Fruit fly (Drosophila melanogaster) whole organism, wandering third instar larva: Measurements from ENCODE around the gene CG8086.
A peak's percentile ranks its signal among the peaks of the same experiment; 100 is the strongest.

Experiments
- Abd-B ChIP-seq: fragments of >200 bp; optimal IDR thresholded peaks from 2 replicates; lab custom pipeline; 2017; ENCODE audit warnings: missing biosample characterization, missing genetic modification characterization
- CG32264 ChIP-seq: fragments of 200-800 bp; sonication (Bioruptor generic); optimal IDR thresholded peaks from 2 replicates; lab custom pipeline; 2016; ENCODE audit warnings: missing biosample characterization, missing genetic modification characterization
- CG9705 ChIP-seq: fragments of 200-800 bp; sonication (Bioruptor generic); optimal IDR thresholded peaks from 2 replicates; lab custom pipeline; 2018; ENCODE audit warnings: missing biosample characterization, mild to moderate bottlenecking, missing genetic modification characterization
- CrebA ChIP-seq: fragments of 200-800 bp; sonication (Bioruptor generic); optimal IDR thresholded peaks from 2 replicates; lab custom pipeline; 2016; ENCODE audit warnings: missing biosample characterization, mild to moderate bottlenecking, missing genetic modification characterization, borderline replicate concordance
- Dfd ChIP-seq: fragments of >200 bp; optimal IDR thresholded peaks from 2 replicates; lab custom pipeline; 2017; ENCODE audit warnings: missing biosample characterization, missing genetic modification characterization
- HLH106 ChIP-seq: fragments of 200-800 bp; optimal IDR thresholded peaks from 3 replicates; lab custom pipeline; 2019; ENCODE audit warnings: missing biosample characterization, mild to moderate bottlenecking, missing genetic modification characterization, moderate library complexity
- Jra ChIP-seq: sonication (Bioruptor generic); optimal IDR thresholded peaks from 2 replicates; lab custom pipeline; 2016; ENCODE audit warnings: missing biosample characterization, missing genetic modification characterization
- Mio ChIP-seq: sonication (Bioruptor generic); optimal IDR thresholded peaks from 2 replicates; lab custom pipeline; 2016; ENCODE audit warnings: missing biosample characterization, missing genetic modification characterization
- Myc ChIP-seq: fragments of >200 bp; optimal IDR thresholded peaks from 2 replicates; lab custom pipeline; 2017
- N ChIP-seq: fragments of >200 bp; optimal IDR thresholded peaks from 2 replicates; lab custom pipeline; 2018; ENCODE audit warnings: missing biosample characterization, missing external identifiers, missing genetic modification characterization
- OdsH ChIP-seq: fragments of 200-800 bp; sonication (Bioruptor generic); optimal IDR thresholded peaks from 2 replicates; lab custom pipeline; 2016; ENCODE audit warnings: missing biosample characterization, mild to moderate bottlenecking, missing genetic modification characterization
- Rel ChIP-seq, 2 experiments: fragments of 200-800 bp; sonication (Bioruptor generic) in 1 of 2; optimal IDR thresholded peaks; 2 replicates in 1 of 2; 3 replicates in 1 of 2; lab custom pipeline; 2016 to 2019; ENCODE audit warnings: mild to moderate bottlenecking in 2 of 2, missing biosample characterization in 2 of 2, missing genetic modification characterization in 2 of 2, moderate library complexity in 1 of 2
- Sp1 ChIP-seq: fragments of 200-800 bp; sonication (Bioruptor generic); optimal IDR thresholded peaks from 3 replicates; lab custom pipeline; 2019; ENCODE audit warnings: missing biosample characterization, mild to moderate bottlenecking, missing genetic modification characterization, moderate library complexity
- Vsx2 ChIP-seq: fragments of 200-300, 225-300 bp; sonication (Bioruptor generic); optimal IDR thresholded peaks from 2 replicates; lab custom pipeline; 2018; ENCODE audit warnings: missing biosample characterization, missing genetic modification characterization; ENCODE audit not compliant: partially characterized antibody
- br ChIP-seq: fragments of 200-800 bp; sonication (Bioruptor generic); optimal IDR thresholded peaks from 2 replicates; lab custom pipeline; 2016; ENCODE audit warnings: missing biosample characterization, missing genetic modification characterization
- brk ChIP-seq: fragments of 200-800 bp; sonication (Bioruptor generic); optimal IDR thresholded peaks from 2 replicates; lab custom pipeline; 2016; ENCODE audit warnings: missing biosample characterization, mild to moderate bottlenecking, missing genetic modification characterization
- dmrt93B ChIP-seq: fragments of 200-800 bp; sonication (Bioruptor generic); optimal IDR thresholded peaks from 2 replicates; lab custom pipeline; 2018; ENCODE audit warnings: missing biosample characterization, mild to moderate bottlenecking, missing genetic modification characterization
- dsf ChIP-seq: sonication (Bioruptor generic); optimal IDR thresholded peaks from 2 replicates; lab custom pipeline; 2016; ENCODE audit warnings: missing biosample characterization, missing genetic modification characterization, borderline replicate concordance
- ey ChIP-seq: fragments of 200-800 bp; sonication (Bioruptor generic); optimal IDR thresholded peaks from 2 replicates; lab custom pipeline; 2016; ENCODE audit warnings: missing biosample characterization, missing genetic modification characterization
- foxo ChIP-seq, 2 experiments: fragments of 200-800 bp; sonication (Bioruptor generic); optimal IDR thresholded peaks; 2 replicates in 1 of 2; 3 replicates in 1 of 2; lab custom pipeline; 2016 to 2017; ENCODE audit warnings: missing biosample characterization in 2 of 2, missing genetic modification characterization in 2 of 2
- fru ChIP-seq: fragments of 200-800 bp; sonication (Bioruptor generic); optimal IDR thresholded peaks from 3 replicates; lab custom pipeline; 2016; ENCODE audit warnings: missing biosample characterization, mild to moderate bottlenecking, missing genetic modification characterization
- h ChIP-seq: fragments of 200-800 bp; sonication (Bioruptor generic); optimal IDR thresholded peaks from 3 replicates; lab custom pipeline; 2016; ENCODE audit warnings: missing biosample characterization, mild to moderate bottlenecking, missing genetic modification characterization
- jim ChIP-seq: fragments of 175-275, 200-325 bp; sonication (Bioruptor generic); optimal IDR thresholded peaks from 2 replicates; lab custom pipeline; 2016; ENCODE audit warnings: missing biosample characterization, mild to moderate bottlenecking, missing genetic modification characterization
- lola ChIP-seq: fragments of >200 bp; optimal IDR thresholded peaks from 2 replicates; lab custom pipeline; 2017; ENCODE audit warnings: missing biosample characterization, missing genetic modification characterization
- pan ChIP-seq: fragments of >200 bp; optimal IDR thresholded peaks from 2 replicates; lab custom pipeline; 2017
- psq ChIP-seq: fragments of 200-800 bp; sonication (Bioruptor generic); optimal IDR thresholded peaks from 3 replicates; lab custom pipeline; 2017; ENCODE audit warnings: missing biosample characterization, mild to moderate bottlenecking, missing genetic modification characterization, moderate library complexity
- rgr ChIP-seq: fragments of 200-800 bp; sonication (Bioruptor generic); optimal IDR thresholded peaks from 3 replicates; lab custom pipeline; 2016; ENCODE audit warnings: missing biosample characterization, mild to moderate bottlenecking, missing genetic modification characterization
- sage ChIP-seq: fragments of 200-800 bp; sonication (Bioruptor generic); optimal IDR thresholded peaks from 2 replicates; lab custom pipeline; 2016; ENCODE audit warnings: missing biosample characterization, mild to moderate bottlenecking, missing genetic modification characterization
- tai ChIP-seq: sonication (Bioruptor generic); optimal IDR thresholded peaks from 2 replicates; lab custom pipeline; 2016; ENCODE audit warnings: missing biosample characterization, missing genetic modification characterization
- usp ChIP-seq: fragments of >200 bp; optimal IDR thresholded peaks from 2 replicates; lab custom pipeline; 2017; ENCODE audit warnings: missing biosample characterization, missing genetic modification characterization
- woc ChIP-seq: sonication (Bioruptor generic); optimal IDR thresholded peaks from 2 replicates; lab custom pipeline; 2016; ENCODE audit warnings: missing biosample characterization, mild to moderate bottlenecking, missing genetic modification characterization

The CG8086 gene

DNA sequence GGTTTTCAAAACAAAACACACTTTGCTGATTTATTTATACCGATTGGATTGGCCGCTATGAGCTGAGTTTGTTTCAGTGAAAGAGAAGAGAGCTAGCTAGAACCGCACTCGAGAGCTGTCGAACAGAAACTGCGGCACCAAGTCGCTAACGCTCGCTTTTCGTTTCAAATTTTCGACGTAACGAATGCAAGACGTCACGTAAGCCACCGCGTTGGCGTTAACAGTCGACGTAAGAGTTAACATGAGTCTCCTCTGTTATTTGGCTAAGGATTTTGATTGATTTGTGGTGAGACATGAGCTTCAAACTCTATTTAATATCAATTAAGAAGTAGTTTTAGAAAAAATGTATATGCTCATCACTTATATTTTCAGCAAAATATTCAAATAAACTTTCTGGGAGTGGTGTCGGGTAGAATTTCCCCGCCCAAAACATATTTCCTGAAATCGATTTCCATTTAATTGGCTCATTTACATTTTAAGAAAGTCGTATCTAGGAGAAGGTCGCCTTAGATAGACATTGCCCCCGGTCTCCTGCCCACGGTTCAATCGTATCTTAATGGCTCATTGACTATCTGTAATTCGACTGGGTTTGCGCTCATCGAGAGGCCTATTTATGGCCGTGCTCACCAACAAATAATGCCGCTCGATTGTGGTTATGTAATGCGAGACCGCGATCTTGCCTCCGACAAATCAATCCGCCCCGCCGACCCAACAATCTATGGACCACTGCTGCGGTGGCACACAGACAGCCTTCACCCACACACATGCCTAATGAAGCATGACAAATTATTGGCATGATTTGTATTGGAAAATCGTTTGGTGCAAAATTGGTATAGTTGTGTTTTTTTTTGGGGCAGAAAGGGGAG lies at the start of gene CG8086:
TSS of gene CG8086 (minus strand) at position 102 of the 866 bp plus-strand sequence.
- TF ChIP-seq woc (no peak), pan (lab: Kevin White, UChicago) (no peak), foxo (GFP tag; optimal IDR thresholded peaks at IDR 0.05; lab: Kevin White, UChicago) (no peak), Dfd (no peak), rgr (no peak)

DNA sequence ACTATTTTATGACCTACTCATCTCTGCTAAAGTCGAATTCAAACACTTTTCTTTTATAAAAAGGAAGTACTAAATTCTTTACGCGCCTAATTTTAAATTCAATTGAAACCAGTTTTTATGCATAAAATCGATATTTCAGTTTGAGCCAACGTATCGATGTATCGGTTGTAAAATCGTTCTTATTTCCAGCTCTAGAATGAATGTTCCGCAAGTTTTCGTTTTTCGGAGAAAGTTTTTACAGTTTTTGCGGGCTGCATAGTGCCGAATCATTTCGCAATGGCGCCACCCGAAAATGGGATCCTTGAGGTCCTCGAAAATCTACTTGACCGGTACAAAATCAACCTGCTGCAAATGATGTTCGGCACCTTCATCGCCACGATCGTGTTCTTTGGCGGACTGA lies 48.1 kb upstream of the CG8086 start, which contains the start of gene CG7840:
TSS of gene CG7840 (plus strand) at position 178 of the 400 bp plus-strand sequence.
- TF ChIP-seq N (GFP tag; lab: Kevin White, UChicago) (no peak), Myc (lab: Kevin White, UChicago) (no peak), dsf (GFP tag; lab: Kevin White, UChicago) (no peak), Jra (GFP tag; lab: Kevin White, UChicago) (no peak), fru (no peak), psq (GFP tag; lab: Kevin White, UChicago) (no peak), dmrt93B (no peak), HLH106 (tag; lab: Kevin White, UChicago) (no peak), Sp1 (GFP tag; lab: Kevin White, UChicago) (no peak), ey (no peak), tai (GFP tag; lab: Kevin White, UChicago) (no peak), h (GFP tag; lab: Kevin White, UChicago) (no peak), OdsH (no peak), Vsx2 (no peak)

DNA sequence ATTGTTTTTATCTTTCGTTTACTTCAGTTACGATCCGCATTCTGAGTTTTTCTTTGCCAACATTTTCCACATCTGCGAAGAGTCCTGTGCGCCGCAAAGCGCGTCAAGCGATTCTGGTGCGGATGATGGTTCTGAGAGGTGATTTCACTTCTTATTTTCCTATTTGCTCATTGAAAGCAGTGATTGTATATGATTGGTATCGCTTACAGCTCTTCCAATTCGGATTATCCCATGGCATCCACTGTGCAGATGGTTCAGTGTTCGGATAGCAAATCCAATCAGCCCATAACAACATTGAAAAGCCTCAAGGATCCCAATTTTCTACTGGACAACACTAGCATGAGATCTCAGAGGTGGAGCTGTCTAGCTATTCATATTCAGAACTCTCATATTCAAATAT lies 47.3 kb upstream of the CG8086 start:
- no peak for TF ChIP-seq lola

DNA sequence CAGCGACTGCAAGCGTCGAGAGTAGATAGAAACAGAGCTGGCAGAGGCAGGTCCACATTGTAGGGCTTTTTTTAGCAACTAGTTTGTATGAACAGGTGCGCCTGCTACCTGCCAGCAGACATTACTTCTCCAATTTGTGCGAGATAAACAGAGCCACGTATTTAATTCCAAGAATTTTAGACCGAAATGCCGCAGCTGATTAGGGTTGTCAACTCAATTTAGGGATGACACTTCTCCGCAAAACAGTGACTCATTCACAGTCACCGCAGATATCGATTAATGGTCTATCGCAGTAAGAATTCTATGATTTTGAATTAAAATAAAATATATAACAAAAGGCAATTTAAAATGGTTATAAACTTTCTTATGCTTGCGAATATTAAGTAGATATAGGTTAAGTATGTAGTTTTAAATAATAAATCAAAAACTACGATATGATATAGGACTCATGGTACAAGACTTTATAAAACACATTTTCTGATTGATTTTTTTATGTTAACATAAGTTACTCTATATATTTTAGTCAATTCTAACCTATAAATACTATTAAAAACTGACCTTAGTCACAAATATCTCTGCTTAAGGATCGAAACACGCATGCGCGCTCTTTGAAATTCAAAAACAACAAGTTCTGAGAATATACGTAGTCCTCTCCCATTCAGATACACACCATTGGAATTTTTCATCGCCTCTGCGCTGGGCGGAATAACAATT lies 45.6 kb upstream of the CG8086 start, which contains the start of the genes wol and Scgalpha:
TSS of gene wol (minus strand) at position 220 of the 714 bp plus-strand sequence.
TSS of gene Scgalpha (plus strand) at position 664 of the 714 bp plus-strand sequence.
- no peak for TF ChIP-seq foxo (GFP tag; optimal IDR thresholded peaks at IDR 0.05; lab: Kevin White, UChicago)
- TF ChIP-seq CrebA = no peak

DNA sequence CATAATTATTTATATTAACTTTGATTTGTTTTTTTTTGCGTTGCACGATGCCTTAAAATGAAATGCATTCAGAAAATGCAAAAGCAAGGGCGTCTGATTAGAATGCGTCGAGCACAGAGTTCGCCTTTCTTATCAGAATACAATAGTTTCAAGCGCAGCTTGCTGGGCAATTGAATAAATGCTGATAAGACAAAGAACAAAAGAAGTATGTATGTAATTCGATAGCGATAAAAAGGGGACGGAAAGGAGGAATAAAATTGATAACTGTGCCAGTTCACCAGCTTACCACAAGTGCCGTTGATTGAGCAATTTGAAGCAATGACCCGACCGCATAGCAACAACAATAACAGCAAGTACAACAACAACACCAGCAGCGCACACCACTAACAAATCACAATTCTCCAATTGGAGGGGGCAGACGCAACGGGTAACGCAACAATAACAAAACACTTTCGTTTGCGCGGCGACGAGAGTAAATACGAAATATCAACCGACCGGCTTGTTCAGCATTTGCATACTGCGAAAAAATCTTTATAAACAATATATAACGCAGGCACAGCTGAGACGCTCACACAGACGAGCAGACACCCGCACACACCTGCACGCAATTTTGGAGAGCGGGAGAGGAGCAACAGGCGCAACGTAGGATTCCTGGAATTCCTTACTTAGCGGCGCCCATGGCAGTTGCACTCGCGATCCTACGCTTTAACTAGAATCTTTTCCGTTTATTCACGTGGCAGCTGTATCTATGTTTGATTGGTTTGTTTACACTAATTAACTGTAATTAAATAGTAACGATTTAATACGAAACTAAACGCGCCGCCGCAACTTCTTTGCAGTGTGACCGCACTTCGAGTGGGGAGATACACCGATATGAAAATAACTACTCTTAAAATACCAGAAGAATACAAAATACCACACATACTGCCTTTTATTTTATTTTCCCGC lies 43.2 kb upstream of the CG8086 start, which contains the start of gene Btk:
TSS of gene Btk (minus strand) at position 860 of the 948 bp plus-strand sequence.
- TF ChIP-seq CG32264 (GFP tag; lab: Kevin White, UChicago) (no peak), Sp1 (GFP tag; lab: Kevin White, UChicago) (peak; percentile 12), psq (GFP tag; lab: Kevin White, UChicago) (peak; percentile 39), Vsx2 (no peak), Rel (GFP tag; optimal IDR thresholded peaks at IDR 0.05; lab: Kevin White, UChicago) (no peak), Rel (tag; optimal IDR thresholded peaks at IDR 0.05; lab: Kevin White, UChicago) (peak; percentile 31), usp (GFP tag; lab: Kevin White, UChicago) (no peak)

DNA sequence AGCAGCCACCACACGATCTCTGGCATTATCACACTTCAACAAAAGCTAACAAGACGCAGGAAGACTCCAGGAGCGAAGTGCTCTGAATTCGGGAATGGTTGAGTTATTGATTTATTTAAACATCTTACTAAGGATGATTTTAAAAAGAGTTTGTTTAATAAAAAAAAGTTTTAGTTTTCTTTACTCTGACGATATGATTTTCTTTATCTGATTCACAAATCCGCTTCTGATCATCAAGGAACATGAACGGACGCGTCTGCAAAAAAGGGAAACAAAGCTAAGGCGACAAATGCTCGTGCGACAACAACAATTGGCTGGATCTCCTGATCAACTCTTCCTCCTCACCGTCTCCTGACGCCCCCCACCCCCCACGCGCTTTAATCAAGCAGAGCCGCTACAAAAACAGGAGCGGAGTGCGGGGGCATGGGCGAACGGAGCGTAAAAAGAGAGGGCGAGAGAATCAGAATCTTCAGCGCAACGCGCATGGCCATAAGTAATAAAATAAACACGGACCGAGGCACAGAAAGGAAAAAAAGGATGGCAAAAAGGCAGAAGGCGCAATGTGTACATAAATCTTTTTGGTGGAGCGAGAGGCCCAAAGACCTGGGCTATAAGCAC lies 42.0 kb upstream of the CG8086 start:
- TF ChIP-seq N (GFP tag; lab: Kevin White, UChicago) = no peak
- no peak for TF ChIP-seq Abd-B
- TF ChIP-seq br (GFP tag; lab: Kevin White, UChicago) = peak; percentile 95
- TF ChIP-seq CG32264 (GFP tag; lab: Kevin White, UChicago) = peak; percentile 80
- no peak for TF ChIP-seq dmrt93B
- peak; percentile 93 for TF ChIP-seq woc
- no peak for TF ChIP-seq Vsx2
- TF ChIP-seq foxo (GFP tag; optimal IDR thresholded peaks at IDR 0.05; lab: Kevin White, UChicago) = peak; percentile 69 to 94
- no peak for TF ChIP-seq CrebA
- TF ChIP-seq HLH106 (tag; lab: Kevin White, UChicago) = peak; percentile 95
- TF ChIP-seq CG9705 (GFP tag; lab: Kevin White, UChicago) = peak; percentile 85
- TF ChIP-seq Rel (GFP tag; optimal IDR thresholded peaks at IDR 0.05; lab: Kevin White, UChicago) = peak; percentile 67
- peak; percentile 72 for TF ChIP-seq Rel (tag; optimal IDR thresholded peaks at IDR 0.05; lab: Kevin White, UChicago)
- TF ChIP-seq tai (GFP tag; lab: Kevin White, UChicago) = no peak
- peak; percentile 93 for TF ChIP-seq ey
- peak; percentile 75 for TF ChIP-seq rgr
- TF ChIP-seq usp (GFP tag; lab: Kevin White, UChicago) = no peak
- TF ChIP-seq OdsH = peak; percentile 91
- no peak for TF ChIP-seq Dfd
- no peak for TF ChIP-seq pan (lab: Kevin White, UChicago)
- peak; percentile 82 for TF ChIP-seq Jra (GFP tag; lab: Kevin White, UChicago)
- no peak for TF ChIP-seq Mio
- peak; percentile 84 for TF ChIP-seq sage
- no peak for TF ChIP-seq lola
- TF ChIP-seq jim = no peak
- TF ChIP-seq brk (GFP tag; lab: Kevin White, UChicago) = peak; percentile 55
- TF ChIP-seq psq (GFP tag; lab: Kevin White, UChicago) = peak; percentile 98
